Worm (Caenorhabditis elegans) whole organism, mixed stage, embryonic: ENCODE data around the gene ceh-54.

Experiments used
- M03D4.4 ChIP-seq: sonication (generic microtip); optimal IDR thresholded peaks from 2 replicates; lab custom pipeline; 2017; ENCODE audit warnings: mild to moderate bottlenecking, missing genetic modification characterization, missing compliant biosample characterization
- bed-3 ChIP-seq: fragments of 200-800 bp; sonication (Bioruptor generic); optimal IDR thresholded peaks from 3 replicates; lab custom pipeline; 2018; ENCODE audit warnings: mild to moderate bottlenecking, missing genetic modification characterization, moderate library complexity, missing compliant biosample characterization
- blmp-1 ChIP-seq: fragments of 150-350 bp; optimal IDR thresholded peaks from 2 replicates; lab custom pipeline; 2014; ENCODE audit warnings: missing biosample characterization, missing genetic modification characterization
- ceh-39 ChIP-seq: fragments of 150-350 bp; optimal IDR thresholded peaks from 2 replicates; lab custom pipeline; 2014; ENCODE audit warnings: missing biosample characterization, missing genetic modification characterization
- ceh-43 ChIP-seq: fragments of 200-800 bp; sonication (Bioruptor generic); optimal IDR thresholded peaks from 2 replicates; lab custom pipeline; 2018; ENCODE audit warnings: mild to moderate bottlenecking, missing genetic modification characterization, moderate library complexity, missing compliant biosample characterization
- ceh-83 ChIP-seq: fragments of 200-800 bp; sonication (Bioruptor generic); optimal IDR thresholded peaks from 2 replicates; lab custom pipeline; 2018; ENCODE audit warnings: mild to moderate bottlenecking, missing genetic modification characterization, missing compliant biosample characterization
- ces-1 ChIP-seq: fragments of 150-350 bp; optimal IDR thresholded peaks from 2 replicates; lab custom pipeline; 2014; ENCODE audit warnings: missing biosample characterization, missing genetic modification reagents, missing genetic modification characterization
- cnd-1 ChIP-seq: fragments of 200-800 bp; sonication (Bioruptor generic); optimal IDR thresholded peaks from 2 replicates; lab custom pipeline; 2018; ENCODE audit warnings: mild to moderate bottlenecking, missing genetic modification characterization, missing compliant biosample characterization
- drap-1 ChIP-seq: fragments of 200-800 bp; sonication (Bioruptor generic); optimal IDR thresholded peaks from 3 replicates; lab custom pipeline; 2018; ENCODE audit warnings: mild to moderate bottlenecking, missing genetic modification characterization, missing compliant biosample characterization
- elt-1 ChIP-seq: sonication (generic microtip); optimal IDR thresholded peaks from 2 replicates; lab custom pipeline; 2017; ENCODE audit warnings: missing genetic modification characterization, mild to moderate bottlenecking, missing compliant biosample characterization, antibody characterized with exemption, moderate library complexity, borderline replicate concordance; ENCODE audit not compliant: insufficient read depth
- elt-3 ChIP-seq: fragments of 150-350 bp; optimal IDR thresholded peaks from 2 replicates; lab custom pipeline; 2014; ENCODE audit warnings: missing biosample characterization, missing genetic modification characterization
- flh-1 ChIP-seq: fragments of 200-800 bp; sonication (Bioruptor generic); optimal IDR thresholded peaks from 2 replicates; lab custom pipeline; 2018; ENCODE audit warnings: mild to moderate bottlenecking, missing genetic modification characterization, moderate library complexity, missing compliant biosample characterization
- hlh-1 ChIP-seq: fragments of 150-350 bp; optimal IDR thresholded peaks from 2 replicates; lab custom pipeline; 2014; ENCODE audit warnings: missing biosample characterization, missing genetic modification reagents, missing genetic modification characterization
- lin-32 ChIP-seq: fragments of 200-800 bp; sonication (Bioruptor generic); optimal IDR thresholded peaks from 2 replicates; lab custom pipeline; 2018; ENCODE audit warnings: mild to moderate bottlenecking, missing genetic modification characterization, missing compliant biosample characterization
- lsy-2 ChIP-seq: fragments of 150-350 bp; optimal IDR thresholded peaks from 2 replicates; lab custom pipeline; 2014; ENCODE audit warnings: missing biosample characterization, missing genetic modification characterization
- mab-5 ChIP-seq: fragments of 150-350 bp; optimal IDR thresholded peaks from 2 replicates; lab custom pipeline; 2014; ENCODE audit warnings: missing biosample characterization, missing genetic modification characterization
- mep-1 ChIP-seq: fragments of 150-350 bp; optimal IDR thresholded peaks from 2 replicates; lab custom pipeline; 2017; ENCODE audit warnings: missing biosample characterization, missing genetic modification reagents, missing genetic modification characterization, inconsistent platforms
- nhr-12 ChIP-seq: fragments of 150-350 bp; optimal IDR thresholded peaks from 2 replicates; lab custom pipeline; 2014; ENCODE audit warnings: missing biosample characterization, missing genetic modification characterization
- nhr-2 ChIP-seq: fragments of 150-350 bp; optimal IDR thresholded peaks from 2 replicates; lab custom pipeline; 2014; ENCODE audit warnings: missing biosample characterization, missing genetic modification characterization
- nhr-237 ChIP-seq: fragments of 150-350 bp; optimal IDR thresholded peaks from 2 replicates; lab custom pipeline; 2014; ENCODE audit warnings: missing biosample characterization, missing genetic modification characterization
- nhr-28 ChIP-seq: fragments of 150-350 bp; optimal IDR thresholded peaks from 2 replicates; lab custom pipeline; 2014; ENCODE audit warnings: missing biosample characterization, missing genetic modification characterization
- nhr-76 ChIP-seq: sonication (generic microtip); optimal IDR thresholded peaks from 2 replicates; lab custom pipeline; 2017; ENCODE audit warnings: missing biosample characterization, missing genetic modification characterization
- sem-2 ChIP-seq: fragments of 200-800 bp; sonication (Bioruptor generic); optimal IDR thresholded peaks from 2 replicates; lab custom pipeline; 2018; ENCODE audit warnings: mild to moderate bottlenecking, missing genetic modification characterization, missing compliant biosample characterization
- snpc-4 ChIP-seq: fragments of 150-350 bp; optimal IDR thresholded peaks from 2 replicates; lab custom pipeline; 2014; ENCODE audit warnings: missing biosample characterization, missing genetic modification characterization
- sptf-1 ChIP-seq: sonication (generic microtip); optimal IDR thresholded peaks from 2 replicates; lab custom pipeline; 2017; ENCODE audit warnings: mild to moderate bottlenecking, missing genetic modification characterization, moderate library complexity, missing compliant biosample characterization
- tbx-8 ChIP-seq: fragments of 200-800 bp; sonication (Bioruptor generic); optimal IDR thresholded peaks from 2 replicates; lab custom pipeline; 2018; ENCODE audit warnings: mild to moderate bottlenecking, missing genetic modification characterization, moderate library complexity, missing compliant biosample characterization
- unc-120 ChIP-seq: sonication (generic microtip); optimal IDR thresholded peaks from 2 replicates; lab custom pipeline; 2017; ENCODE audit warnings: missing genetic modification characterization, missing compliant biosample characterization; ENCODE audit not compliant: poor library complexity, severe bottlenecking
- unc-39 ChIP-seq: fragments of 150-350 bp; optimal IDR thresholded peaks from 2 replicates; lab custom pipeline; 2014; ENCODE audit warnings: missing biosample characterization, missing genetic modification characterization
- unc-62 ChIP-seq: fragments of 150-350 bp; optimal IDR thresholded peaks from 2 replicates; lab custom pipeline; 2014; ENCODE audit warnings: missing biosample characterization, missing genetic modification reagents, missing genetic modification characterization
- zip-8 ChIP-seq: fragments of 150-350 bp; optimal IDR thresholded peaks from 2 replicates; lab custom pipeline; 2014; ENCODE audit warnings: missing biosample characterization, missing genetic modification characterization
- ztf-11 ChIP-seq: fragments of 150-350 bp; optimal IDR thresholded peaks from 2 replicates; lab custom pipeline; 2014; ENCODE audit warnings: missing biosample characterization, missing genetic modification characterization

Gene ceh-54

ce11 chrX:6173656-6174055 is 20.4 kb downstream of the ceh-54 start, which contains the start of gene T25B2.1:
T25B2.1 (plus strand) TSS chrX:6173956.
- TF ChIP-seq ceh-43 (GFP tag; lab: Kevin White, UChicago) (no peak), nhr-2 (tag; lab: Kevin White, UChicago) (no peak), ces-1 (GFP tag; lab: Kevin White, UChicago) (no peak), nhr-28 (no peak), nhr-76 (no peak), lin-32 (GFP tag; lab: Kevin White, UChicago) (no peak), unc-120 (tag; lab: Kevin White, UChicago) (no peak), snpc-4 (no peak), M03D4.4 (tag; lab: Kevin White, UChicago) (no peak), flh-1 (GFP tag; lab: Kevin White, UChicago) (no peak), nhr-237 (no peak), cnd-1 (tag; lab: Kevin White, UChicago) (no peak), blmp-1 (tag; lab: Kevin White, UChicago) (no peak), ceh-39 (tag; lab: Kevin White, UChicago) (no peak)

ce11 chrX:6169252-6169651 is 24.8 kb downstream of the ceh-54 start, which contains the start of gene T25B2.2:
T25B2.2 (plus strand) TSS chrX:6169643.
- TF ChIP-seq ceh-39 (tag; lab: Kevin White, UChicago) (no peak), zip-8 (tag; lab: Kevin White, UChicago) (no peak), sem-2 (GFP tag; lab: Kevin White, UChicago) (no peak), snpc-4 (no peak), nhr-12 (tag; lab: Kevin White, UChicago) (no peak), lsy-2 (tag; lab: Kevin White, UChicago) (no peak), unc-62 (no peak), flh-1 (GFP tag; lab: Kevin White, UChicago) (no peak), elt-1 (tag; lab: Kevin White, UChicago) (no peak), bed-3 (GFP tag; lab: Kevin White, UChicago) (no peak), nhr-2 (tag; lab: Kevin White, UChicago) (no peak), ztf-11 (tag; lab: Kevin White, UChicago) (no peak), nhr-28 (no peak), ceh-83 (no peak)

- TF ChIP-seq cnd-1 (tag; lab: Kevin White, UChicago) (no peak), ceh-43 (GFP tag; lab: Kevin White, UChicago) (no peak), nhr-12 (tag; lab: Kevin White, UChicago) (no peak), drap-1 (GFP tag; lab: Kevin White, UChicago) (no peak), tbx-8 (GFP tag; lab: Kevin White, UChicago) (no peak), bed-3 (GFP tag; lab: Kevin White, UChicago) (no peak), M03D4.4 (tag; lab: Kevin White, UChicago) (no peak), nhr-28 (no peak), snpc-4 (no peak)
Observed at ce11 chrX:6167376-6167775, 26.7 kb downstream of the ceh-54 start.

ce11 chrX:6162037-6162436 is 32.0 kb downstream of the ceh-54 start:
- TF ChIP-seq elt-1 (tag; lab: Kevin White, UChicago) (no peak), mep-1 (tag; lab: Kevin White, UChicago) (no peak), cnd-1 (tag; lab: Kevin White, UChicago) (no peak), nhr-12 (tag; lab: Kevin White, UChicago) (no peak), nhr-76 (no peak), unc-39 (tag; lab: Kevin White, UChicago) (no peak), flh-1 (GFP tag; lab: Kevin White, UChicago) (no peak), ceh-83 (no peak), ces-1 (GFP tag; lab: Kevin White, UChicago) (no peak)

- TF ChIP-seq snpc-4, result no peak
- TF ChIP-seq sptf-1 (tag; lab: Kevin White, UChicago), result no peak
- TF ChIP-seq elt-3 (tag; lab: Kevin White, UChicago), result no peak
- no peak for TF ChIP-seq unc-39 (tag; lab: Kevin White, UChicago)
- no peak for TF ChIP-seq ces-1 (GFP tag; lab: Kevin White, UChicago)
- TF ChIP-seq unc-120 (tag; lab: Kevin White, UChicago), result no peak
- no peak for TF ChIP-seq M03D4.4 (tag; lab: Kevin White, UChicago)
- no peak for TF ChIP-seq ztf-11 (tag; lab: Kevin White, UChicago)
- TF ChIP-seq cnd-1 (tag; lab: Kevin White, UChicago), result no peak
- TF ChIP-seq nhr-76, result no peak
- no peak for TF ChIP-seq ceh-39 (tag; lab: Kevin White, UChicago)
- TF ChIP-seq unc-62, result no peak
- no peak for TF ChIP-seq drap-1 (GFP tag; lab: Kevin White, UChicago)
- TF ChIP-seq nhr-237, result no peak
- TF ChIP-seq nhr-12 (tag; lab: Kevin White, UChicago), result no peak
- TF ChIP-seq elt-1 (tag; lab: Kevin White, UChicago), result no peak
- no peak for TF ChIP-seq ceh-43 (GFP tag; lab: Kevin White, UChicago)
- no peak for TF ChIP-seq mab-5
- TF ChIP-seq hlh-1, result no peak
- TF ChIP-seq lin-32 (GFP tag; lab: Kevin White, UChicago), result no peak
Observed at ce11 chrX:6160427-6160826, 33.6 kb downstream of the ceh-54 start, which contains the start of gene odd-2. odd-2 (minus strand) TSS chrX:6160527.
